Fruit fly (Drosophila melanogaster): Measurements from ENCODE around the gene CG32069.

Gene CG32069

dm6 chr3L:11027279-11027678 is 35.1 kb downstream of the CG32069 start, which contains the start of gene CG32081:
Gene CG32081 (plus strand): TSS chr3L:11027579.
- no peak for TF ChIP-seq CG9139 (GFP tag; optimal IDR thresholded peaks at IDR 0.05)
- TF ChIP-seq vri (GFP tag; optimal IDR thresholded peaks at IDR 0.05), result no peak
- TF ChIP-seq CG10669 (GFP tag; optimal IDR thresholded peaks at IDR 0.05), result no peak
- TF ChIP-seq CG8632 (GFP tag; optimal IDR thresholded peaks at IDR 0.05), result no peak
- TF ChIP-seq Sox102F (GFP tag; optimal IDR thresholded peaks at IDR 0.05), result no peak
- TF ChIP-seq Ets96B (tag; optimal IDR thresholded peaks at IDR 0.05), result no peak
- no peak for TF ChIP-seq cyc (GFP tag; optimal IDR thresholded peaks at IDR 0.05)
- TF ChIP-seq CG10631 (GFP tag; optimal IDR thresholded peaks at IDR 0.05), result no peak
- TF ChIP-seq Lpt (GFP tag; optimal IDR thresholded peaks at IDR 0.05), result no peak
- no peak for TF ChIP-seq CG34406 (GFP tag; optimal IDR thresholded peaks at IDR 0.05)
- no peak for TF ChIP-seq CG16779 (tag; optimal IDR thresholded peaks at IDR 0.05)
- no peak for TF ChIP-seq fkh (GFP tag; optimal IDR thresholded peaks at IDR 0.05)
- TF ChIP-seq CG3032 (tag; optimal IDR thresholded peaks at IDR 0.05), result no peak
- no peak for TF ChIP-seq Hr39 (GFP tag; optimal IDR thresholded peaks at IDR 0.05)
- no peak for TF ChIP-seq spab (GFP tag; optimal IDR thresholded peaks at IDR 0.05)
- no peak for TF ChIP-seq CG3919 (GFP tag; optimal IDR thresholded peaks at IDR 0.05)
- TF ChIP-seq CG11762 (GFP tag; optimal IDR thresholded peaks at IDR 0.05; ENCODE audit: insufficient read depth), result no peak
- TF ChIP-seq CG15336 (GFP tag; IDR thresholded peaks at IDR 0.05), result no peak
- no peak for TF ChIP-seq Eip78C (GFP tag)
- no peak for TF ChIP-seq Hr38 (GFP tag; optimal IDR thresholded peaks at IDR 0.05)

- TF ChIP-seq CG34406 (GFP tag; optimal IDR thresholded peaks at IDR 0.05) (no peak), Eip75B (GFP tag; optimal IDR thresholded peaks at IDR 0.05) (no peak), esn (GFP tag; optimal IDR thresholded peaks at IDR 0.05) (no peak), dac (GFP tag; optimal IDR thresholded peaks at IDR 0.05) (no peak), dsx (GFP tag; optimal IDR thresholded peaks at IDR 0.05; ENCODE audit: poor library complexity, severe bottlenecking) (no peak), CG9139 (GFP tag; optimal IDR thresholded peaks at IDR 0.05) (no peak), net (GFP tag; optimal IDR thresholded peaks at IDR 0.05) (no peak), fkh (GFP tag; optimal IDR thresholded peaks at IDR 0.05) (no peak), Eip78C (GFP tag) (no peak), lz (GFP tag; optimal IDR thresholded peaks at IDR 0.05) (no peak), CG3032 (tag; optimal IDR thresholded peaks at IDR 0.05) (no peak), Gug (GFP tag; IDR thresholded peaks at IDR 0.05) (no peak), CG11902 (GFP tag; optimal IDR thresholded peaks at IDR 0.05) (no peak), Hr4 (GFP tag; optimal IDR thresholded peaks at IDR 0.05) (no peak), topi (GFP tag; optimal IDR thresholded peaks at IDR 0.05) (no peak), CG6163 (GFP tag; IDR thresholded peaks at IDR 0.05) (no peak), CG31627 (GFP tag; optimal IDR thresholded peaks at IDR 0.05) (no peak), Met (GFP tag; optimal IDR thresholded peaks at IDR 0.05) (no peak)
These were observed 37.2 kb downstream of the CG32069 start, which contains the start of gene CG32079 for dm6 chr3L:11025261-11025660. Gene CG32079 (plus strand): TSS chr3L:11025561.

DNA sequence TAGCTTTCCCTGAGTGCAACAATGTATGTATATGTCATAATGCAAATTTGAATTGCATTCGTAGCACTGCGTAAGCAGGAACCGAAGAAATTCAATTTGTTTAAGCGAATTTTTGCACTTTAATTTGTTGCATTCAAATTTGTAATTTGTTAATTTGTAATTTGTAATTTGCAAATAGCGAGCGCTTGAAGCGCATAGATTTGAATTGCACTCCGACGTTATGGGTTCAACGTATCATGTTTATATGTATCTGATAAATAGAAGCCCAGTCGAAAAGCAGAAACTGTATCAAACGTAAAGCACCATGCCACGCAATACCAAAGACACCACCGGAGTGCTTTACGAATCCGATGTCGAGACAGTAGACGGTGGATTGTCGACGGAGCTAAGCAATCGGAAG is 39.2 kb downstream of the CG32069 start, which contains the start of gene Fad2:
Gene Fad2, plus strand, starts transcription at position 301 of the 400 bp plus-strand sequence.
- TF ChIP-seq CG8319 (GFP tag; optimal IDR thresholded peaks at IDR 0.05) (no peak), Eip75B (GFP tag; optimal IDR thresholded peaks at IDR 0.05) (no peak)

dm6 chr3L:11021958-11022357 is 40.5 kb downstream of the CG32069 start:
- TF ChIP-seq svp (GFP tag) (peak; percentile 28), esn (GFP tag; optimal IDR thresholded peaks at IDR 0.05) (no peak), Eip93F (GFP tag; optimal IDR thresholded peaks at IDR 0.05) (no peak), eg (GFP tag; IDR thresholded peaks at IDR 0.05) (0 out of 3 replicates have a peak, but pooled peaks have one; percentile 3), ss (GFP tag; optimal IDR thresholded peaks at IDR 0.05) (peak in 1 of 2 experiments; percentile 34), CG6276 (GFP tag; optimal IDR thresholded peaks at IDR 0.05) (no peak), CG6808 (GFP tag; optimal IDR thresholded peaks at IDR 0.05) (peak; percentile 32), dsx (GFP tag; optimal IDR thresholded peaks at IDR 0.05; ENCODE audit: poor library complexity, severe bottlenecking) (peak; percentile 39), CG6854 (GFP tag; optimal IDR thresholded peaks at IDR 0.05) (peak; percentile 30), Sox14 (GFP tag; optimal IDR thresholded peaks at IDR 0.05) (no peak), Lpt (GFP tag; optimal IDR thresholded peaks at IDR 0.05) (no peak), fd85E (GFP tag; optimal IDR thresholded peaks at IDR 0.05) (no peak)

All from whole organism, prepupa.